Worm (Caenorhabditis elegans): Measurements from ENCODE around the gene sri-21.

ce11 chrV:3554869-3555268 lies 5.2 kb downstream of the sri-21 start, which contains the start of gene grl-29:
- TF ChIP-seq skn-1 (tag; optimal IDR thresholded peaks at IDR 0.05), result no peak
- TF ChIP-seq nhr-237 (tag; optimal IDR thresholded peaks at IDR 0.05), result no peak
- no peak for TF ChIP-seq F13H6.1 (tag; optimal IDR thresholded peaks at IDR 0.05)
- TF ChIP-seq unc-62 (GFP tag; optimal IDR thresholded peaks at IDR 0.05), result no peak
- TF ChIP-seq ama-1 (optimal IDR thresholded peaks at IDR 0.05), result no peak
- TF ChIP-seq nhr-12 (tag; optimal IDR thresholded peaks at IDR 0.05), result no peak
- TF ChIP-seq elt-3 (tag; optimal IDR thresholded peaks at IDR 0.05), result no peak
- no peak for TF ChIP-seq ztf-11 (tag; optimal IDR thresholded peaks at IDR 0.05)
